Fruit fly (Drosophila melanogaster) whole organism, embryonic: ENCODE results near the gene Kua.

Experiments
- CG10209 ChIP-seq: fragments of 200-800 bp; sonication (Bioruptor generic); optimal IDR thresholded peaks from 3 replicates; lab custom pipeline; 2017; ENCODE audit warnings: missing biosample characterization, mild to moderate bottlenecking, missing genetic modification characterization, missing genetic modification reagents
- CG10654 ChIP-seq: fragments of 200-800 bp; sonication (Bioruptor generic); optimal IDR thresholded peaks from 2 replicates; lab custom pipeline; 2016; ENCODE audit warnings: missing biosample characterization, missing genetic modification characterization
- CG11247 ChIP-seq: fragments of 200-800 bp; sonication (Bioruptor generic); IDR thresholded peaks from 2 replicates; pipeline ENCODE4 v1.3.6; 2022; ENCODE audit warnings: missing biosample characterization, missing genetic modification characterization
- CG11723 ChIP-seq: fragments of 200-800 bp; sonication (Bioruptor generic); optimal IDR thresholded peaks from 2 replicates; lab custom pipeline; 2017; ENCODE audit warnings: missing biosample characterization, mild to moderate bottlenecking, missing genetic modification characterization
- CG13123 ChIP-seq: fragments of 200-800 bp; sonication (Bioruptor generic); optimal IDR thresholded peaks from 2 replicates; lab custom pipeline; 2016; ENCODE audit warnings: missing biosample characterization, missing genetic modification characterization
- CG15514 ChIP-seq: fragments of 200-800 bp; sonication (Bioruptor generic); optimal IDR thresholded peaks from 3 replicates; lab custom pipeline; 2017; ENCODE audit warnings: missing biosample characterization, missing genetic modification characterization, mild to moderate bottlenecking, moderate library complexity, missing genetic modification reagents
- CG15696 ChIP-seq: fragments of 200-800 bp; sonication (Bioruptor generic); optimal IDR thresholded peaks from 2 replicates; lab custom pipeline; 2019; ENCODE audit warnings: missing biosample characterization, mild to moderate bottlenecking, missing genetic modification characterization, moderate library complexity
- CG16779 ChIP-seq: fragments of 200-800 bp; sonication (Bioruptor generic); IDR thresholded peaks from 2 replicates; pipeline ENCODE4 v1.3.6; 2022; ENCODE audit warnings: missing biosample characterization, missing genetic modification characterization
- CG17385 ChIP-seq: fragments of 200-800 bp; sonication (Bioruptor generic); optimal IDR thresholded peaks from 3 replicates; lab custom pipeline; 2018; ENCODE audit warnings: missing biosample characterization, mild to moderate bottlenecking, missing genetic modification characterization
- CG17802 ChIP-seq: fragments of 200-800 bp; sonication (Bioruptor generic); optimal IDR thresholded peaks from 2 replicates; lab custom pipeline; 2018; ENCODE audit warnings: missing biosample characterization, mild to moderate bottlenecking, missing genetic modification characterization, moderate library complexity
- CG2199 ChIP-seq: fragments of 200-800 bp; sonication (Bioruptor generic); IDR thresholded peaks from 3 replicates; pipeline ENCODE4 v1.3.6; 2022; ENCODE audit warnings: missing biosample characterization, missing genetic modification characterization
- CG2875 ChIP-seq: fragments of 200-800 bp; sonication (Bioruptor generic); optimal IDR thresholded peaks from 2 replicates; lab custom pipeline; 2017; ENCODE audit warnings: missing biosample characterization, mild to moderate bottlenecking, missing genetic modification characterization, missing genetic modification reagents
- CG3065 ChIP-seq: fragments of 200-800 bp; sonication (Bioruptor generic); optimal IDR thresholded peaks from 2 replicates; lab custom pipeline; 2016; ENCODE audit warnings: missing biosample characterization, missing genetic modification characterization
- CG31365 ChIP-seq: fragments of 200-800 bp; sonication (Bioruptor generic); optimal IDR thresholded peaks from 2 replicates; lab custom pipeline; 2018; ENCODE audit warnings: missing biosample characterization, mild to moderate bottlenecking, missing genetic modification characterization
- CG4404 ChIP-seq: fragments of 200-800 bp; sonication (Bioruptor generic); IDR thresholded peaks from 2 replicates; pipeline ENCODE4 v1.3.6; 2022; ENCODE audit warnings: missing biosample characterization, missing genetic modification characterization
- CG7786 ChIP-seq: fragments of 200-800 bp; sonication (Bioruptor generic); optimal IDR thresholded peaks from 2 replicates; lab custom pipeline; 2016; ENCODE audit warnings: missing biosample characterization, missing genetic modification characterization
- CG7928 ChIP-seq: fragments of 200-800 bp; sonication (Bioruptor generic); optimal IDR thresholded peaks from 2 replicates; lab custom pipeline; 2017; ENCODE audit warnings: missing biosample characterization, mild to moderate bottlenecking, missing genetic modification characterization
- CG9215 ChIP-seq: fragments of 200-800 bp; sonication (Bioruptor generic); IDR thresholded peaks from 2 replicates; pipeline ENCODE4 v1.3.6; 2022; ENCODE audit warnings: missing biosample characterization, missing genetic modification characterization
- CG9437 ChIP-seq: fragments of 200-800 bp; sonication (Bioruptor generic); optimal IDR thresholded peaks from 2 replicates; lab custom pipeline; 2018; ENCODE audit warnings: missing biosample characterization, mild to moderate bottlenecking, missing genetic modification characterization
- CkIIα-i1 ChIP-seq: fragments of 200-800 bp; sonication (Bioruptor generic); IDR thresholded peaks from 2 replicates; pipeline ENCODE4 v1.3.6; 2022; ENCODE audit warnings: missing biosample characterization, missing genetic modification characterization
- Dll ChIP-seq: fragments of 200-800 bp; sonication (Bioruptor generic); IDR thresholded peaks from 4 replicates; pipeline ENCODE4 v1.3.6; 2022; ENCODE audit warnings: missing biosample characterization, missing genetic modification characterization; ENCODE audit not compliant: partially characterized antibody
- Ets65A ChIP-seq: fragments of 200-800 bp; sonication (Bioruptor generic); peaks from one replicate; lab custom pipeline; 2016; ENCODE audit warnings: missing biosample characterization, missing genetic modification characterization
- Ets97D ChIP-seq: fragments of 200-800 bp; sonication (Bioruptor generic); optimal IDR thresholded peaks from 3 replicates; lab custom pipeline; 2016; ENCODE audit warnings: missing biosample characterization, missing genetic modification characterization
- Fer1 ChIP-seq: fragments of 200-800 bp; sonication (Bioruptor generic); optimal IDR thresholded peaks from 2 replicates; lab custom pipeline; 2017; ENCODE audit warnings: missing biosample characterization, mild to moderate bottlenecking, missing genetic modification characterization
- Gsc ChIP-seq: fragments of 200-800 bp; sonication (Bioruptor generic); IDR thresholded peaks from 2 replicates; pipeline ENCODE4 v1.3.6; 2022; ENCODE audit warnings: missing biosample characterization, missing genetic modification characterization
- H15 ChIP-seq: fragments of 200-800 bp; sonication (Bioruptor generic); IDR thresholded peaks from 3 replicates; pipeline ENCODE4 v1.3.6; 2022; ENCODE audit warnings: missing biosample characterization, missing genetic modification characterization
- HHEX ChIP-seq: fragments of 200-800 bp; sonication (Bioruptor generic); optimal IDR thresholded peaks from 3 replicates; lab custom pipeline; 2017; ENCODE audit warnings: missing biosample characterization, mild to moderate bottlenecking, missing genetic modification characterization, missing genetic modification reagents
- Oli ChIP-seq: fragments of 200-800 bp; sonication (Bioruptor generic); optimal IDR thresholded peaks from 2 replicates; lab custom pipeline; 2018; ENCODE audit warnings: missing biosample characterization, mild to moderate bottlenecking, missing genetic modification characterization, moderate library complexity
- Stat92E ChIP-seq, 3 experiments: fragments of >200 bp in 2 of 3; fragments of 200-800 bp in 1 of 3; sonication (Bioruptor generic) in 1 of 3; optimal IDR thresholded peaks; 2 replicates each; lab custom pipeline; 2017 to 2019; ENCODE audit warnings: missing biosample characterization in 3 of 3, missing genetic modification characterization in 3 of 3, mild to moderate bottlenecking in 1 of 3, moderate library complexity in 1 of 3
- amos ChIP-seq: fragments of 200-800 bp; sonication (Bioruptor generic); IDR thresholded peaks from 2 replicates; pipeline ENCODE4 v1.3.6; 2022; ENCODE audit warnings: missing biosample characterization, missing genetic modification characterization; ENCODE audit not compliant: partially characterized antibody
- btn ChIP-seq: fragments of 200-800 bp; sonication (Bioruptor generic); optimal IDR thresholded peaks from 2 replicates; lab custom pipeline; 2016; ENCODE audit warnings: missing biosample characterization, missing genetic modification characterization
- caup ChIP-seq: fragments of 200-800 bp; sonication (Bioruptor generic); optimal IDR thresholded peaks from 3 replicates; lab custom pipeline; 2017; ENCODE audit warnings: missing biosample characterization, mild to moderate bottlenecking, missing genetic modification characterization, moderate library complexity; ENCODE audit not compliant: severe bottlenecking
- cwo ChIP-seq: fragments of 200-800 bp; sonication (Bioruptor generic); optimal IDR thresholded peaks from 3 replicates; lab custom pipeline; 2017; ENCODE audit warnings: missing biosample characterization, missing genetic modification characterization, mild to moderate bottlenecking, moderate library complexity, missing genetic modification reagents
- dati ChIP-seq: fragments of 200-800 bp; sonication (Bioruptor generic); IDR thresholded peaks from 2 replicates; pipeline ENCODE4 v1.3.6; 2022; ENCODE audit warnings: missing biosample characterization, missing genetic modification characterization
- dimm ChIP-seq: fragments of 200-800 bp; sonication (Bioruptor generic); IDR thresholded peaks from 2 replicates; pipeline ENCODE4 v1.3.6; 2022; ENCODE audit warnings: missing biosample characterization, missing genetic modification characterization
- disco-r ChIP-seq: fragments of 200-800 bp; sonication (Bioruptor generic); optimal IDR thresholded peaks from 2 replicates; lab custom pipeline; 2016; ENCODE audit warnings: missing biosample characterization, missing genetic modification characterization
- fd102C ChIP-seq: fragments of 200-800 bp; sonication (Bioruptor generic); optimal IDR thresholded peaks from 2 replicates; lab custom pipeline; 2018; ENCODE audit warnings: missing biosample characterization, mild to moderate bottlenecking, missing genetic modification characterization, moderate library complexity
- gce ChIP-seq: fragments of 200-800 bp; sonication (Bioruptor generic); IDR thresholded peaks from 3 replicates; pipeline ENCODE4 v1.3.6; 2022; ENCODE audit warnings: missing biosample characterization, missing genetic modification characterization
- gcm ChIP-seq: fragments of 200-800 bp; sonication (Bioruptor generic); optimal IDR thresholded peaks from 2 replicates; lab custom pipeline; 2019; ENCODE audit warnings: missing biosample characterization, mild to moderate bottlenecking, missing genetic modification characterization, moderate library complexity
- grau ChIP-seq: fragments of 200-800 bp; optimal IDR thresholded peaks from 3 replicates; lab custom pipeline; 2019; ENCODE audit warnings: missing biosample characterization, mild to moderate bottlenecking, missing genetic modification characterization, moderate library complexity
- jumu ChIP-seq: fragments of 200-800 bp; sonication (Bioruptor generic); optimal IDR thresholded peaks from 3 replicates; lab custom pipeline; 2016; ENCODE audit warnings: missing biosample characterization, missing genetic modification characterization
- kni ChIP-seq: fragments of 200-800 bp; sonication (Bioruptor generic); optimal IDR thresholded peaks from 3 replicates; lab custom pipeline; 2017; ENCODE audit warnings: mild to moderate bottlenecking, missing biosample characterization, missing genetic modification reagents, missing genetic modification characterization
- knrl ChIP-seq: fragments of 200-800 bp; sonication (Bioruptor generic); IDR thresholded peaks from 3 replicates; pipeline ENCODE4 v1.3.6; 2022; ENCODE audit warnings: missing biosample characterization, missing genetic modification characterization; ENCODE audit not compliant: partially characterized antibody
- pho ChIP-seq: fragments of 200-800 bp; sonication (Bioruptor generic); optimal IDR thresholded peaks from 2 replicates; lab custom pipeline; 2016; ENCODE audit warnings: missing biosample characterization, missing genetic modification characterization
- prd ChIP-seq, 3 experiments: fragments of >200 bp in 2 of 3; fragments of 200-800 bp in 1 of 3; sonication (Bioruptor generic) in 1 of 3; optimal IDR thresholded peaks in 2 of 3; IDR thresholded peaks in 1 of 3; 2 replicates in 2 of 3; 3 replicates in 1 of 3; pipeline versions ENCODE4 v1.3.6 to Lab custom; 2017 to 2022; ENCODE audit warnings: missing biosample characterization in 1 of 3, missing genetic modification characterization in 1 of 3
- schlank ChIP-seq: fragments of 200-800 bp; sonication (Bioruptor generic); optimal IDR thresholded peaks from 2 replicates; lab custom pipeline; 2018; ENCODE audit warnings: missing biosample characterization, mild to moderate bottlenecking, missing genetic modification characterization
- sim ChIP-seq: fragments of 200-800 bp; sonication (Bioruptor generic); IDR thresholded peaks from 2 replicates; pipeline ENCODE4 v1.3.6; 2022; ENCODE audit warnings: missing biosample characterization, missing genetic modification characterization

The Kua gene

DNA sequence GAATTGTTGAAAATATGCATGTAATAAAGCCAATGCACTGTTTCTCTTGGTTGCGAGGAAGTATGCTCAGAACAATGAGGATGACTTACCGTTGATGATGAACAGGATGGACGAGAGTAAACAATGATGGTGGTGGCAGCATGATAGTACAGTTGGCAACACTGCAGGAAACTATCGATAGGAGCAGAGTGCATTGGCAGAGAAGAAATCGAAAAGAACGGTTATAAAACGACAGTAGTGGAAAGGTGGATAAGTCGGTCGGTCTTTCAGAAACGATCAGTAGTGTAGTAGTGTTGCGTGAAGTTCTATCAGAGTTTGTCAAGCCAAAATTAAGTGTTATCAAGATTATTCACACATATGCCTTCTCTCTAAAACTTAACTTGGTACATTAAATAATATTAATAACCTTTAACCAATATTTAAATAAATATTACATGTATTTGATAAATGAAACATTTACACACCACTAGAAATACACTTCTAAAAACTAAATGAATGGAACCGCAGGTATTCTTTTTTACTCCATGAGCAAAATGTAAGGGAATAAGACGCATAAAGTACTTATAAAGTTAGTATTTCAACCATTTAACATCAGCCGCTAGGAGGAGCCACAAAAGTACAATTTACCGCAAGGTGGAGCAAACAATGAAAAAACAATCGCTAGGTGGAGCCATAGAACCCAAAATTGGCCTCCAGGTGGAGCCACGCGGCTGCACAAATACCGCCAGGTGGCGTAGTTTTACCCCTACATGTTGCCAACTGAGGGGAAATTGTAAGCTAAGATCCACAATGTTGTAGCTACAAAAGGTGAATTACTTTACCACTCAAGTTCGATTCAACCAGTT lies 23.2 kb downstream of the Kua start (continued):
- TF ChIP-seq prd (optimal IDR thresholded peaks at IDR 0.05; lab: Kevin White, UChicago) (no peak), prd (GFP tag; IDR thresholded peaks at IDR 0.05; lab: Robert Waterston, UW) (peak; percentile 95), amos (GFP tag; lab: Robert Waterston, UW) (peak; percentile 79), schlank (tag; lab: Kevin White, UChicago) (peak; percentile 21), CG10654 (peak; percentile 89), CG13123 (GFP tag; lab: Kevin White, UChicago) (peak; percentile 70), CG9215 (GFP tag; lab: Robert Waterston, UW) (peak; percentile 86), CG9437 (GFP tag; lab: Kevin White, UChicago) (peak; percentile 68), CG11723 (GFP tag; lab: Kevin White, UChicago) (peak; percentile 19), CG17385 (peak; percentile 43), H15 (GFP tag; lab: Robert Waterston, UW) (peak; percentile 95), CkIIα-i1 (GFP tag; lab: Robert Waterston, UW) (peak; percentile 28; the same call in 1 of the 2 replicates), CG2199 (peak; percentile 94), gce (GFP tag; lab: Robert Waterston, UW) (peak; percentile 83; the same call in 2 of the 3 replicates), dati (GFP tag; lab: Robert Waterston, UW) (peak; percentile 84), CG15696 (tag; lab: Kevin White, UChicago) (peak; percentile 95), CG11247 (GFP tag; lab: Robert Waterston, UW) (peak; percentile 98), Stat92E (GFP tag; optimal IDR thresholded peaks at IDR 0.05; lab: Kevin White, UChicago) (no peak), jumu (GFP tag; lab: Kevin White, UChicago) (peak; percentile 93), CG10209 (GFP tag; lab: Kevin White, UChicago) (peak; percentile 78), CG16779 (GFP tag; lab: Robert Waterston, UW) (peak; percentile 91), knrl (GFP tag; lab: Robert Waterston, UW) (peak; percentile 75), CG2875 (peak; percentile 66), Ets97D (GFP tag; lab: Kevin White, UChicago) (peak; percentile 54), CG4404 (GFP tag; lab: Robert Waterston, UW) (peak; percentile 79), grau (tag; lab: Kevin White, UChicago) (peak; percentile 80), fd102C (GFP tag; lab: Kevin White, UChicago) (peak; percentile 31), dimm (GFP tag; lab: Robert Waterston, UW) (peak; percentile 80), Fer1 (GFP tag; lab: Kevin White, UChicago) (peak; percentile 49), CG15514 (peak; percentile 59), sim (GFP tag; lab: Robert Waterston, UW) (peak; percentile 51; the same call in 1 of the 2 replicates), Gsc (GFP tag; lab: Robert Waterston, UW) (peak; percentile 92), CG31365 (tag; lab: Kevin White, UChicago) (peak; percentile 14), Dll (GFP tag; lab: Robert Waterston, UW) (peak; percentile 89), btn (GFP tag; lab: Kevin White, UChicago) (peak; percentile 70), gcm (GFP tag; lab: Kevin White, UChicago) (no peak), kni (GFP tag; lab: Kevin White, UChicago) (peak; percentile 34), caup (GFP tag; lab: Kevin White, UChicago) (peak; percentile 85), HHEX (GFP tag; lab: Kevin White, UChicago) (peak; percentile 43), CG7928 (no peak), Ets65A (peak; percentile 100), CG7786 (GFP tag; lab: Kevin White, UChicago) (peak; percentile 82), pho (GFP tag; lab: Kevin White, UChicago) (peak; percentile 79), CG17802 (tag; lab: Kevin White, UChicago) (peak; percentile 72), CG3065 (GFP tag; lab: Kevin White, UChicago) (peak; percentile 70), Oli (peak; percentile 57), disco-r (GFP tag; lab: Kevin White, UChicago) (peak; percentile 85), cwo (GFP tag; lab: Kevin White, UChicago) (peak; percentile 46)
